Worm (Caenorhabditis elegans) whole organism, L1 larva: ENCODE results near the gene crn-3.

Experiments
- dpl-1 ChIP-seq, 3 experiments: fragments of 150-350 bp in 2 of 3; sonication (generic microtip) in 1 of 3; optimal IDR thresholded peaks; 2 replicates each; lab custom pipeline; 2014 to 2017; ENCODE audit warnings: missing biosample characterization in 3 of 3, missing genetic modification characterization in 3 of 3, missing genetic modification reagents in 3 of 3
- nhr-85 ChIP-seq: sonication (generic microtip); peaks from one replicate; lab custom pipeline; 2016; ENCODE audit warnings: missing genetic modification characterization, inconsistent platforms, missing compliant biosample characterization

DNA sequence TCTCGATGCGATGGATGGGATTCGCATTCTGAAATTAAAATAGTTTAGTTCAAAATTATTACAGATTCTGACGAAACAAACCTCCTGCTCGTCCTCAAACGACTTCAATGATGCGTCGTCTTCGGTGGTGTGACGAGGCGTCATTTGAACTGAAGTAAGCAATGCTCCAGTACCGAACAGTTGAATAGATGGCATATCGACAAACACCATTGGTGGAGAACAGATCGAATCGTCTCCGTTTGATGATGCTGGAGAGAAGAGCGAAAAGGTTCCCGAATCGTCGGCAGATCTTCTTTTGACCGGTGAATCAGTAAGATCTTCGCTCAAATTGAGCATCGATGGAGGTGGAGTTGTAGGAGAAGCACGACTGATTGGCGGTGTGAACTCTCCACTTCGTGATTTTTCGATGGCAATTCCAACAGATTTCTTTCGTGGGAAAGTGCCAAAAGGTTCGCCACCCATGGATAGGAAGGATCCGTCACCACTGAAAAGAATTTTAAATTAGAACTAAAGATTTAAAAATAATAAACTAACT lies 43.4 kb upstream of the crn-3 start:
- TF ChIP-seq dpl-1 (GFP tag; optimal IDR thresholded peaks at IDR 0.05; lab: Kevin White, UChicago) (no peak), nhr-85 (tag; lab: Kevin White, UChicago) (peak; percentile 33)
